Worm (Caenorhabditis elegans): ENCODE measurements around the gene polh-1.

- no peak for TF ChIP-seq dao-5 (tag; optimal IDR thresholded peaks at IDR 0.05)
- no peak for TF ChIP-seq W03F9.2 (tag; optimal IDR thresholded peaks at IDR 0.05)
These were observed 27.4 kb upstream of the polh-1 start for ce11 chrIII:1977424-1977823.

Measured in whole organism, L4/young adult.